Fruit fly (Drosophila melanogaster) whole organism, embryonic: ENCODE measurements around the gene haf.
A peak's percentile ranks its signal among the peaks of the same experiment; 100 is the strongest.

Experiments
- Aef1 ChIP-seq: fragments of 200-800 bp; sonication (Bioruptor generic); IDR thresholded peaks from 3 replicates; pipeline ENCODE4 v1.3.6; 2022; ENCODE audit warnings: missing biosample characterization, missing genetic modification characterization
- Atf6 ChIP-seq: fragments of 200-800 bp; sonication (Bioruptor generic); IDR thresholded peaks from 2 replicates; pipeline ENCODE4 v1.3.6; 2022; ENCODE audit warnings: missing biosample characterization, missing genetic modification characterization
- B-H2 ChIP-seq: fragments of 200-800 bp; sonication (Bioruptor generic); optimal IDR thresholded peaks from 2 replicates; lab custom pipeline; 2018; ENCODE audit warnings: missing biosample characterization, mild to moderate bottlenecking, missing genetic modification characterization
- BtbVII ChIP-seq: fragments of 200-800 bp; sonication (Bioruptor generic); optimal IDR thresholded peaks from 3 replicates; lab custom pipeline; 2017; ENCODE audit warnings: missing biosample characterization, mild to moderate bottlenecking, missing genetic modification characterization
- CG10274 ChIP-seq: fragments of 200-800 bp; sonication (Bioruptor generic); optimal IDR thresholded peaks from 3 replicates; lab custom pipeline; 2017; ENCODE audit warnings: missing biosample characterization, mild to moderate bottlenecking, missing genetic modification characterization
- CG10366 ChIP-seq: fragments of 200-800 bp; sonication (Bioruptor generic); IDR thresholded peaks from 2 replicates; pipeline ENCODE4 v1.3.6; 2022; ENCODE audit warnings: missing biosample characterization, missing genetic modification characterization
- CG10543 ChIP-seq: fragments of 200-800 bp; sonication (Bioruptor generic); optimal IDR thresholded peaks from 3 replicates; lab custom pipeline; 2017; ENCODE audit warnings: missing biosample characterization, mild to moderate bottlenecking, missing genetic modification characterization, moderate library complexity
- CG10959 ChIP-seq: fragments of 200-800 bp; sonication (Bioruptor generic); IDR thresholded peaks from 2 replicates; pipeline ENCODE4 v1.3.6; 2022; ENCODE audit warnings: missing biosample characterization, missing genetic modification characterization
- CG10979 ChIP-seq: fragments of 200-800 bp; sonication (Bioruptor generic); optimal IDR thresholded peaks from 2 replicates; lab custom pipeline; 2018; ENCODE audit warnings: missing biosample characterization, mild to moderate bottlenecking, missing genetic modification characterization, moderate library complexity
- CG14965 ChIP-seq: fragments of 200-800 bp; sonication (Bioruptor generic); optimal IDR thresholded peaks from 2 replicates; lab custom pipeline; 2016; ENCODE audit warnings: missing biosample characterization, missing genetic modification characterization, borderline replicate concordance
- CG16779 ChIP-seq: fragments of 200-800 bp; sonication (Bioruptor generic); IDR thresholded peaks from 2 replicates; pipeline ENCODE4 v1.3.6; 2022; ENCODE audit warnings: missing biosample characterization, missing genetic modification characterization
- CG16813 ChIP-seq: fragments of 200-800 bp; sonication (Bioruptor generic); IDR thresholded peaks from 3 replicates; pipeline ENCODE4 v1.3.6; 2022; ENCODE audit warnings: missing biosample characterization, missing genetic modification characterization; ENCODE audit not compliant: partially characterized antibody
- CG17186 ChIP-seq: fragments of 200-800 bp; sonication (Bioruptor generic); optimal IDR thresholded peaks from 3 replicates; lab custom pipeline; 2017; ENCODE audit warnings: missing biosample characterization, missing genetic modification reagents, missing genetic modification characterization
- CG17361 ChIP-seq: fragments of 200-800 bp; sonication (Bioruptor generic); IDR thresholded peaks from 3 replicates; pipeline ENCODE4 v1.3.6; 2022; ENCODE audit warnings: missing biosample characterization, missing genetic modification characterization
- CG17568 ChIP-seq: fragments of 200-800 bp; sonication (Bioruptor generic); optimal IDR thresholded peaks from 2 replicates; lab custom pipeline; 2018; ENCODE audit warnings: missing biosample characterization, mild to moderate bottlenecking, missing genetic modification characterization, moderate library complexity
- CG1792 ChIP-seq: fragments of 200-800 bp; sonication (Bioruptor generic); optimal IDR thresholded peaks from 2 replicates; lab custom pipeline; 2016; ENCODE audit warnings: missing biosample characterization, missing genetic modification characterization
- CG18262 ChIP-seq: fragments of 200-800 bp; optimal IDR thresholded peaks from 3 replicates; lab custom pipeline; 2019; ENCODE audit warnings: missing biosample characterization, mild to moderate bottlenecking, missing genetic modification characterization, moderate library complexity
- CG2712 ChIP-seq: fragments of 200-800 bp; optimal IDR thresholded peaks from 3 replicates; lab custom pipeline; 2019; ENCODE audit warnings: missing biosample characterization, mild to moderate bottlenecking, missing genetic modification characterization, moderate library complexity
- CG31441 ChIP-seq: fragments of 200-800 bp; sonication (Bioruptor generic); IDR thresholded peaks from 2 replicates; pipeline ENCODE4 v1.3.6; 2022; ENCODE audit warnings: missing biosample characterization, missing genetic modification characterization
- CG3726 ChIP-seq: fragments of 200-800 bp; sonication (Bioruptor generic); IDR thresholded peaks from 3 replicates; pipeline ENCODE4, ENCODE4 v1.3.6; 2022; ENCODE audit warnings: missing biosample characterization, missing genetic modification characterization
- CG4707 ChIP-seq: fragments of 200-800 bp; sonication (Bioruptor generic); optimal IDR thresholded peaks from 2 replicates; lab custom pipeline; 2018; ENCODE audit warnings: missing biosample characterization, mild to moderate bottlenecking, missing genetic modification characterization, moderate library complexity
- CG4854 ChIP-seq: fragments of 200-800 bp; sonication (Bioruptor generic); optimal IDR thresholded peaks from 2 replicates; lab custom pipeline; 2016; ENCODE audit warnings: missing biosample characterization, missing genetic modification characterization, inconsistent platforms
- CG7271 ChIP-seq: fragments of 200-800 bp; sonication (Bioruptor generic); optimal IDR thresholded peaks from 2 replicates; lab custom pipeline; 2018; ENCODE audit warnings: missing biosample characterization, mild to moderate bottlenecking, missing genetic modification characterization, moderate library complexity
- CG8281 ChIP-seq: fragments of 200-800 bp; sonication (Bioruptor generic); optimal IDR thresholded peaks from 2 replicates; lab custom pipeline; 2018; ENCODE audit warnings: missing biosample characterization, mild to moderate bottlenecking, missing genetic modification characterization, moderate library complexity
- CG8290 ChIP-seq, 3 experiments: fragments of 200-800 bp; sonication (Bioruptor generic); optimal IDR thresholded peaks; 2 replicates each; lab custom pipeline; 2016 to 2019; ENCODE audit warnings: missing biosample characterization in 3 of 3, missing genetic modification characterization in 3 of 3, mild to moderate bottlenecking in 2 of 3, moderate library complexity in 1 of 3
- CG9609 ChIP-seq: fragments of 200-800 bp; sonication (Bioruptor generic); optimal IDR thresholded peaks from 3 replicates; lab custom pipeline; 2016; ENCODE audit warnings: missing biosample characterization, missing genetic modification characterization
- CG9817 ChIP-seq: fragments of 200-800 bp; sonication (Bioruptor generic); optimal IDR thresholded peaks from 2 replicates; lab custom pipeline; 2018; ENCODE audit warnings: missing biosample characterization, mild to moderate bottlenecking, missing genetic modification characterization, moderate library complexity
- Lim3 ChIP-seq: fragments of 200-800 bp; sonication (Bioruptor generic); IDR thresholded peaks from 2 replicates; pipeline ENCODE4 v1.3.6; 2022; ENCODE audit warnings: missing biosample characterization, missing genetic modification characterization
- Mes4 ChIP-seq: fragments of 200-800 bp; sonication (Bioruptor generic); optimal IDR thresholded peaks from 2 replicates; lab custom pipeline; 2016; ENCODE audit warnings: missing biosample characterization, missing genetic modification characterization
- NC2β ChIP-seq: fragments of 200-800 bp; sonication (Bioruptor generic); optimal IDR thresholded peaks from 2 replicates; lab custom pipeline; 2016; ENCODE audit warnings: missing biosample characterization, missing genetic modification characterization
- Side ChIP-seq: fragments of 200-800 bp; sonication (Bioruptor generic); optimal IDR thresholded peaks from 2 replicates; lab custom pipeline; 2016; ENCODE audit warnings: missing biosample characterization, missing genetic modification characterization
- Stat92E ChIP-seq, 3 experiments: fragments of >200 bp in 2 of 3; fragments of 200-800 bp in 1 of 3; sonication (Bioruptor generic) in 1 of 3; optimal IDR thresholded peaks; 2 replicates each; lab custom pipeline; 2017 to 2019; ENCODE audit warnings: missing biosample characterization in 3 of 3, missing genetic modification characterization in 3 of 3, mild to moderate bottlenecking in 1 of 3, moderate library complexity in 1 of 3
- aop ChIP-seq: fragments of 200-800 bp; sonication (Bioruptor generic); IDR thresholded peaks from 2 replicates; pipeline ENCODE4 v1.3.6; 2022; ENCODE audit warnings: missing biosample characterization, missing genetic modification characterization
- bbx ChIP-seq: fragments of 200-800 bp; sonication (Bioruptor generic); IDR thresholded peaks from 2 replicates; pipeline ENCODE4 v1.3.6; 2022; ENCODE audit warnings: missing biosample characterization, missing genetic modification characterization; ENCODE audit not compliant: partially characterized antibody
- croc ChIP-seq: fragments of 200-800 bp; sonication (Bioruptor generic); conservative IDR thresholded peaks from 3 replicates; pipeline ENCODE4 v1.3.6; 2022; ENCODE audit warnings: missing biosample characterization, missing genetic modification characterization
- dati ChIP-seq: fragments of 200-800 bp; sonication (Bioruptor generic); IDR thresholded peaks from 2 replicates; pipeline ENCODE4 v1.3.6; 2022; ENCODE audit warnings: missing biosample characterization, missing genetic modification characterization
- emc ChIP-seq: fragments of 200-800 bp; sonication (Bioruptor generic); optimal IDR thresholded peaks from 2 replicates; lab custom pipeline; 2016; ENCODE audit warnings: missing biosample characterization, missing genetic modification characterization
- kay ChIP-seq: fragments of 200-800 bp; sonication (Bioruptor generic); optimal IDR thresholded peaks from 2 replicates; lab custom pipeline; 2016; ENCODE audit warnings: missing biosample characterization, missing genetic modification characterization
- lab ChIP-seq: fragments of 200-800 bp; sonication (Bioruptor generic); optimal IDR thresholded peaks from 3 replicates; lab custom pipeline; 2017; ENCODE audit warnings: missing biosample characterization, missing genetic modification characterization, mild to moderate bottlenecking, moderate library complexity, missing genetic modification reagents
- lbe ChIP-seq: fragments of 200-800 bp; sonication (Bioruptor generic); optimal IDR thresholded peaks from 2 replicates; lab custom pipeline; 2016; ENCODE audit warnings: missing biosample characterization, mild to moderate bottlenecking, missing genetic modification characterization
- lola ChIP-seq, 3 experiments: fragments of >200 bp in 2 of 3; fragments of 200-800 bp in 1 of 3; sonication (Bioruptor generic) in 1 of 3; optimal IDR thresholded peaks; 2 replicates each; lab custom pipeline; 2017 to 2019; ENCODE audit warnings: missing biosample characterization in 3 of 3, missing genetic modification characterization in 3 of 3, mild to moderate bottlenecking in 1 of 3, moderate library complexity in 1 of 3
- peb ChIP-seq: fragments of 200-800 bp; sonication (Bioruptor generic); IDR thresholded peaks from 2 replicates; pipeline ENCODE4 v1.3.6; 2022; ENCODE audit warnings: missing biosample characterization, missing genetic modification characterization
- repo ChIP-seq: fragments of 200-800 bp; sonication (Bioruptor generic); optimal IDR thresholded peaks from 2 replicates; lab custom pipeline; 2016; ENCODE audit warnings: missing biosample characterization, missing genetic modification characterization
- ro ChIP-seq: fragments of 200-800 bp; sonication (Bioruptor generic); IDR thresholded peaks from 2 replicates; pipeline ENCODE4 v1.3.6; 2022; ENCODE audit warnings: missing biosample characterization, missing genetic modification characterization
- sc ChIP-seq, 3 experiments: fragments of >200 bp in 2 of 3; fragments of 200-800 bp in 1 of 3; sonication (Bioruptor generic) in 1 of 3; optimal IDR thresholded peaks; 2 replicates in 2 of 3; 3 replicates in 1 of 3; lab custom pipeline; 2017; ENCODE audit warnings: mild to moderate bottlenecking in 1 of 3, missing biosample characterization in 1 of 3, missing genetic modification characterization in 1 of 3, missing genetic modification reagents in 1 of 3
- sd ChIP-seq: fragments of 200-800 bp; sonication (Bioruptor generic); optimal IDR thresholded peaks from 3 replicates; lab custom pipeline; 2018; ENCODE audit warnings: missing biosample characterization, mild to moderate bottlenecking, missing genetic modification characterization, moderate library complexity
- sqz ChIP-seq: fragments of 200-800 bp; sonication (Bioruptor generic); optimal IDR thresholded peaks from 3 replicates; lab custom pipeline; 2018; ENCODE audit warnings: missing biosample characterization, mild to moderate bottlenecking, missing genetic modification characterization
- trem ChIP-seq: fragments of 200-800 bp; optimal IDR thresholded peaks from 3 replicates; lab custom pipeline; 2019; ENCODE audit warnings: missing biosample characterization, mild to moderate bottlenecking, missing genetic modification characterization, moderate library complexity
- yki ChIP-seq: fragments of >200 bp; optimal IDR thresholded peaks from 3 replicates; lab custom pipeline; 2018

The haf gene

dm6 chr2L:1611122-1611521 is 56.2 kb downstream of the haf start, which contains the start of the genes Rab3GAP1 and CG14352 (continued):
- TF ChIP-seq CG14965 (no peak), sd (tag; lab: Kevin White, UChicago) (no peak), CG3726 (GFP tag; lab: Robert Waterston, UW) (peak; percentile 61; the same call in 1 of the 3 replicates), CG10274 (GFP tag; lab: Kevin White, UChicago) (peak; percentile 59), CG8290 (GFP tag; optimal IDR thresholded peaks at IDR 0.05; lab: Kevin White, UChicago) (no peak), CG8290 (tag; optimal IDR thresholded peaks at IDR 0.05; lab: Kevin White, UChicago) (peak in 1 of 2 experiments; percentile 56), Lim3 (GFP tag; lab: Robert Waterston, UW) (no peak; the same call in 1 of the 2 replicates), emc (GFP tag; lab: Kevin White, UChicago) (peak; percentile 72), NC2β (peak; percentile 75), CG17186 (GFP tag; lab: Kevin White, UChicago) (peak; percentile 66), croc (GFP tag; lab: Robert Waterston, UW) (peak; percentile 71; the same call in 2 of the 3 replicates), CG16779 (GFP tag; lab: Robert Waterston, UW) (peak; percentile 78; the same call in 1 of the 2 replicates), kay (GFP tag; lab: Kevin White, UChicago) (no peak), CG4707 (peak; percentile 3), CG31441 (peak; percentile 82; the same call in 1 of the 2 replicates), CG4854 (peak; percentile 81), CG9609 (GFP tag; lab: Kevin White, UChicago) (peak; percentile 90), dati (GFP tag; lab: Robert Waterston, UW) (0 out of 2 replicates have a peak, but pooled peaks have one; percentile 39), aop (GFP tag; lab: Robert Waterston, UW) (no peak), CG1792 (GFP tag; lab: Kevin White, UChicago) (peak; percentile 77), CG10979 (peak; percentile 76), CG16813 (peak; percentile 44; the same call in 1 of the 3 replicates), Mes4 (GFP tag; lab: Kevin White, UChicago) (peak; percentile 73), CG10366 (GFP tag; lab: Robert Waterston, UW) (peak; percentile 79), yki (lab: Kevin White, UChicago) (no peak), Stat92E (GFP tag; optimal IDR thresholded peaks at IDR 0.05; lab: Kevin White, UChicago) (no peak), BtbVII (GFP tag; lab: Kevin White, UChicago) (peak; percentile 14), CG17568 (GFP tag; lab: Kevin White, UChicago) (no peak), CG17361 (GFP tag; lab: Robert Waterston, UW) (peak; percentile 91), CG2712 (tag; lab: Kevin White, UChicago) (peak; percentile 87), sc (optimal IDR thresholded peaks at IDR 0.05; lab: Kevin White, UChicago) (no peak), sc (GFP tag; optimal IDR thresholded peaks at IDR 0.05; lab: Kevin White, UChicago) (peak; percentile 63), B-H2 (peak; percentile 88), Side (GFP tag; lab: Kevin White, UChicago) (peak; percentile 76), CG18262 (tag; lab: Kevin White, UChicago) (peak; percentile 77), Aef1 (GFP tag; lab: Robert Waterston, UW) (peak; percentile 86), lola (GFP tag; optimal IDR thresholded peaks at IDR 0.05; lab: Kevin White, UChicago) (peak in 1 of 3 experiments; percentile 85), lab (GFP tag; lab: Kevin White, UChicago) (peak; percentile 89), sqz (GFP tag; lab: Kevin White, UChicago) (no peak), CG10543 (GFP tag; lab: Kevin White, UChicago) (peak; percentile 81), CG8281 (peak; percentile 54), peb (GFP tag; lab: Robert Waterston, UW) (peak; percentile 47; the same call in 1 of the 2 replicates), bbx (GFP tag; lab: Robert Waterston, UW) (no peak), lbe (GFP tag; lab: Kevin White, UChicago) (peak; percentile 37), CG7271 (tag; lab: Kevin White, UChicago) (peak; percentile 65), Atf6 (peak; percentile 65; the same call in 1 of the 2 replicates), CG9817 (peak; percentile 94), trem (tag; lab: Kevin White, UChicago) (peak; percentile 83), ro (GFP tag; lab: Robert Waterston, UW) (no peak), CG10959 (GFP tag; lab: Robert Waterston, UW) (peak; percentile 70; the same call in 1 of the 2 replicates), repo (peak; percentile 75)
